Fruit fly (Drosophila melanogaster): ENCODE results near the gene Skadu.
A peak's percentile ranks its signal among the peaks of the same experiment; 100 is the strongest.

- TF ChIP-seq toe (GFP tag; optimal IDR thresholded peaks at IDR 0.05) (peak; percentile 65), pad (GFP tag; optimal IDR thresholded peaks at IDR 0.05) (peak; percentile 52), bab1 (GFP tag; optimal IDR thresholded peaks at IDR 0.05) (peak; percentile 61), Clk (GFP tag; optimal IDR thresholded peaks at IDR 0.05) (peak; percentile 5), CG7101 (tag; optimal IDR thresholded peaks at IDR 0.05) (peak; percentile 64), CG11617 (GFP tag; optimal IDR thresholded peaks at IDR 0.05) (no peak), kay (GFP tag; ENCODE audit: borderline replicate concordance) (no peak), Hr96 (GFP tag; optimal IDR thresholded peaks at IDR 0.05) (peak; percentile 30), CG7045 (GFP tag; optimal IDR thresholded peaks at IDR 0.05) (peak; percentile 62), ovo (GFP tag; optimal IDR thresholded peaks at IDR 0.05) (peak; percentile 66), cic (GFP tag; optimal IDR thresholded peaks at IDR 0.05) (peak; percentile 19), cnc (optimal IDR thresholded peaks at IDR 0.05) (no peak), tj (GFP tag; optimal IDR thresholded peaks at IDR 0.05) (peak; percentile 34), CG12768 (GFP tag; optimal IDR thresholded peaks at IDR 0.05) (peak; percentile 20)
Observed at dm6 chr2L:15498885-15499696, 48.2 kb upstream of the Skadu start, which contains the start of gene lace.
